Fruit fly (Drosophila melanogaster) whole organism, pupa: Measurements from ENCODE around the gene cutlet.

Experiments
- CG10348 ChIP-seq: fragments of 200-800 bp; sonication (Bioruptor generic); IDR thresholded peaks from 2 replicates; pipeline ENCODE4 v1.3.6; 2022; ENCODE audit warnings: missing biosample characterization, missing genetic modification characterization
- CG12605 ChIP-seq: fragments of 200-800 bp; sonication (Bioruptor generic); IDR thresholded peaks from 2 replicates; pipeline ENCODE4 v1.3.6; 2022; ENCODE audit warnings: missing biosample characterization, missing genetic modification characterization
- CG13204 ChIP-seq: fragments of 200-800 bp; sonication (Bioruptor generic); optimal IDR thresholded peaks from 2 replicates; lab custom pipeline; 2018; ENCODE audit warnings: missing biosample characterization, mild to moderate bottlenecking, missing genetic modification characterization, moderate library complexity
- CG14655 ChIP-seq: fragments of 200-800 bp; sonication (Bioruptor generic); optimal IDR thresholded peaks from 3 replicates; lab custom pipeline; 2017; ENCODE audit warnings: mild to moderate bottlenecking, missing biosample characterization, missing genetic modification reagents, missing genetic modification characterization
- CG15710 ChIP-seq: fragments of 200-800 bp; sonication (Bioruptor generic); optimal IDR thresholded peaks from 2 replicates; lab custom pipeline; 2018; ENCODE audit warnings: missing biosample characterization, mild to moderate bottlenecking, missing genetic modification characterization, moderate library complexity
- CG17806 ChIP-seq: fragments of 200-800 bp; sonication (Bioruptor generic); optimal IDR thresholded peaks from 2 replicates; lab custom pipeline; 2018; ENCODE audit warnings: missing biosample characterization, mild to moderate bottlenecking, missing genetic modification characterization, moderate library complexity
- CG32121 ChIP-seq: fragments of 200-800 bp; sonication (Bioruptor generic); IDR thresholded peaks from 2 replicates; pipeline ENCODE4 v1.3.6; 2022; ENCODE audit warnings: missing biosample characterization, missing genetic modification characterization
- CG34367 ChIP-seq: fragments of 200-800 bp; sonication (Bioruptor generic); optimal IDR thresholded peaks from 2 replicates; lab custom pipeline; 2018; ENCODE audit warnings: missing biosample characterization, mild to moderate bottlenecking, missing genetic modification characterization
- CG4496 ChIP-seq: fragments of 200-800 bp; sonication (Bioruptor generic); IDR thresholded peaks from 3 replicates; pipeline ENCODE4 v1.3.6; 2022; ENCODE audit warnings: missing biosample characterization, missing genetic modification characterization
- CG8159 ChIP-seq: fragments of 200-800 bp; sonication (Bioruptor generic); optimal IDR thresholded peaks from 3 replicates; lab custom pipeline; 2018; ENCODE audit warnings: missing biosample characterization, mild to moderate bottlenecking, missing genetic modification characterization, moderate library complexity
- CG8301 ChIP-seq: fragments of 200-800 bp; sonication (Bioruptor generic); optimal IDR thresholded peaks from 2 replicates; lab custom pipeline; 2018; ENCODE audit warnings: missing biosample characterization, mild to moderate bottlenecking, missing genetic modification characterization
- CG9948 ChIP-seq: fragments of 200-800 bp; sonication (Bioruptor generic); optimal IDR thresholded peaks from 2 replicates; lab custom pipeline; 2018; ENCODE audit warnings: missing biosample characterization, mild to moderate bottlenecking, missing genetic modification characterization, moderate library complexity
- D1 ChIP-seq: fragments of 200-800 bp; sonication (Bioruptor generic); optimal IDR thresholded peaks from 2 replicates; lab custom pipeline; 2018; ENCODE audit warnings: missing biosample characterization, mild to moderate bottlenecking, missing genetic modification characterization, moderate library complexity
- EcR ChIP-seq: fragments of 200-800 bp; sonication (Bioruptor generic); optimal IDR thresholded peaks from 3 replicates; lab custom pipeline; 2019; ENCODE audit warnings: missing biosample characterization, missing genetic modification characterization, mild to moderate bottlenecking, moderate library complexity, missing genetic modification reagents
- Ets98B ChIP-seq: fragments of 200-800 bp; sonication (Bioruptor generic); IDR thresholded peaks from 2 replicates; pipeline ENCODE4 v1.3.6; 2022; ENCODE audit warnings: missing biosample characterization, missing genetic modification characterization
- Pif1A ChIP-seq: fragments of 200-800 bp; sonication (Bioruptor generic); optimal IDR thresholded peaks from 3 replicates; lab custom pipeline; 2016; ENCODE audit warnings: missing biosample characterization, missing genetic modification characterization
- Pif1B ChIP-seq: fragments of 200-800 bp; sonication (Bioruptor generic); optimal IDR thresholded peaks from 3 replicates; lab custom pipeline; 2016; ENCODE audit warnings: missing biosample characterization, missing genetic modification characterization
- Snoo ChIP-seq: fragments of 200-800 bp; sonication (Bioruptor generic); optimal IDR thresholded peaks from 3 replicates; lab custom pipeline; 2017; ENCODE audit warnings: missing biosample characterization, mild to moderate bottlenecking, missing genetic modification characterization, inconsistent platforms
- fd96Ca ChIP-seq: fragments of 200-800 bp; sonication (Bioruptor generic); IDR thresholded peaks from 3 replicates; pipeline ENCODE4 v1.3.6; 2022; ENCODE audit warnings: missing biosample characterization, missing genetic modification characterization
- gl ChIP-seq: fragments of 200-800 bp; sonication (Bioruptor generic); optimal IDR thresholded peaks from 2 replicates; lab custom pipeline; 2018; ENCODE audit warnings: missing biosample characterization, mild to moderate bottlenecking, missing genetic modification characterization
- rn ChIP-seq: fragments of 200-800 bp; sonication (Bioruptor generic); IDR thresholded peaks from 2 replicates; pipeline ENCODE4 v1.3.6; 2022; ENCODE audit warnings: missing biosample characterization, missing genetic modification characterization

The cutlet gene

DNA sequence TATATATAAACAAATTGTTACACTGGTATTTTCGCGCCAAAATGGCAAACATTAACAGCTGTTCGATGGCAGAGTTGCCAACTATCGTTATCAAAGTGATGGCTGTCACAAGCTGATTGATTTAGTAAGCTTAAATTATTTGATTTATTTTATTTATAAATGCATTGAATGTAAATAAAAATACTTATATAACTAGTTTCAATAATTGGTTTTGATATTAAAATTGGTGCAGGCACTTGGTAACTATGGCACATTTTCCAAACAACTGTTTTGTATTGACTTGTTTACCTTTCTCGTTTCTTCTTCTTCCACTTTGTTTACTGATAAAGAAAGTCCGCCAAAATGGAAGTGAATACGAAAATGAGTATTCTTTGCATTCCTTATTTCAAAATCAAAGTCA lies at the start of gene cutlet:
Gene cutlet (minus strand): TSS at position 84 of the 400 bp plus-strand sequence.
- TF ChIP-seq rn (no peak), CG9948 (tag; lab: Kevin White, UChicago) (no peak), D1 (no peak), CG32121 (GFP tag; lab: Robert Waterston, UW) (no peak), CG12605 (no peak), CG14655 (no peak), CG15710 (tag; lab: Kevin White, UChicago) (no peak), CG34367 (tag; lab: Kevin White, UChicago) (no peak), EcR (GFP tag; lab: Kevin White, UChicago) (no peak), Pif1A (GFP tag; lab: Kevin White, UChicago) (no peak), CG13204 (GFP tag; lab: Kevin White, UChicago) (no peak)

DNA sequence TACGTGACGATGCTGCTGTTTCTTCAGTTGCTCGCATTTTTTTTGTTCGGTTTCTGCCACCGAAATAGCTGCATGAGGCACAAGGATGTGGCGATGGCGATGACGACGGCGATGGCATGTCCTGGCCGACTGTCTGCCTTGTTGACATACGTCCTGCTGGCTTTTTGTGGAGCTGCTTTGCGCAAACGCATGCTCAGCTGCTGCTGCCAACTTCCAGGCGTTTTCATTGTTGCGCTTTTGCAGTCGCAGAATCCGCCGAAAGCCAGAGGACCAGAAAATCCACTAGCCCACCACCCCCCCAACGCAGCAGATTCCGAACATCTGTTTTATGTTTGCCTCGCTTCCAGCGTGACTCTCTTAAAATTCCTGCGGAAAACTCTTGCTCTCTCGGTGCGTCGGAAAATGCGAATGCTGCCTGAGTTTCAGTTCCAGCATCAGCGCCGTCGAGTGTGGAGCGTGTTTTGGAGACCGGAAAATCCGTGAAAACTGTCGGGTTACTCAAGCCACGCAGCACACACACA lies 45.3 kb upstream of the cutlet start, which contains the start of gene CG43707:
Gene CG43707 (plus strand): TSS at position 426 of the 521 bp plus-strand sequence.
- TF ChIP-seq gl (tag; lab: Kevin White, UChicago): no peak
- TF ChIP-seq Pif1A (GFP tag; lab: Kevin White, UChicago): no peak
- no peak for TF ChIP-seq CG17806 (tag; lab: Kevin White, UChicago)
- TF ChIP-seq, all 21 proteins: peak for 0

DNA sequence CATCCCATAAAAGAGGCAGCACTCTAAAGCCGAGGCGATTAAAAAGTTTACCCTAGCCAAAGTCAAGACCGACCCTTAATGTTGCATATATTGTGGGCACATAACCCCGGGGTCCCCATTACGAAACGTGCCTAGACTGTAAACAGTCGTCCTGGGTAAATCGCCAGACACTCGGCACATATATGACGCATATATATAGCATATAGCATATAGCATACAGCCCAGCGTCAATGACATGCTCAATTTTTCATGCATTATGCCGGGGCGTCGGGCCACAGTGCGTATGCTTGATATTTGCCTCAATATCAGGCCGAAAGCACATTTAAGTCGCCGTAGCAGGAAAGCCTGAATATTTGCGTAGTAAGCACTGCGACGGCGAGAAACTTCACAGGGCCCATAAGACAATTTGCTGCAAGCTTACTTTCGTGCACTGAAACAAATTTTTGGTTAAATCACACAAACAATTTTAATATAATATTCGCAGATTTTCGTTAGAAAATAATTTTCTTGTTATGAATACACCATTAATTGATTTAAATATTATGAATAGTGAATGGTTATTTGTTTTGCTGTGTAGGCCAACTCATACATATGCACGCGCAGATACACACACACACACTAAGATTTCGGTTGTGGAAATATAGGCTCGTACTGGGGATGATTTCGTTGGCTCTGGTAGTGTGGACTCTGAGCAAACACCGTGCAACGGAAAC lies 43.4 kb upstream of the cutlet start:
- no peak for TF ChIP-seq CG8159 (tag; lab: Kevin White, UChicago)
- TF ChIP-seq gl (tag; lab: Kevin White, UChicago): no peak
- no peak for TF ChIP-seq CG14655
- no peak for TF ChIP-seq Pif1A (GFP tag; lab: Kevin White, UChicago)
- TF ChIP-seq Ets98B (GFP tag; lab: Robert Waterston, UW): 0 out of 2 replicates have a peak, but pooled peaks have one; percentile 20
- TF ChIP-seq CG17806 (tag; lab: Kevin White, UChicago): no peak
- no peak for TF ChIP-seq CG9948 (tag; lab: Kevin White, UChicago)

DNA sequence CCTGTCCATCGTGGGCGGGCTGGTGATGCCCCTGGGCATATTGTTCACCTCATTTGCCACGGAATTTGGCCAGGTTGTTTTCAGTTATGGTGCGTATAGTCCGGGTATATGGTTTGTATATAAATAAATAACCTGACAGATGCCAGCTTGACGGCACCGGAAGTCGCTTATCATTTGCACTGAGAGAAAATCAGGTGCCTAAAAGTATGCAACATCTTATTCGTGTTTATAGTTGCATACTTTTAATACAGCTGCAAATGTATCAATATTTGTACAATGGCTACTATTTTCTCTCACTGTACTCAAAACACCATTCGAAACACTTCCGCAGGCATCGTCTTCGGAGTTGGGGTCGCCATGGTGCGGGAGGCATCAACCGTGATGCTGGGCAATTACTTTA lies 37.1 kb upstream of the cutlet start:
- TF ChIP-seq CG12605 (0 out of 2 replicates have a peak, but pooled peaks have one; percentile 11), CG13204 (GFP tag; lab: Kevin White, UChicago) (no peak), CG4496 (GFP tag; lab: Robert Waterston, UW) (peak; percentile 65; the same call in 1 of the 3 replicates)

DNA sequence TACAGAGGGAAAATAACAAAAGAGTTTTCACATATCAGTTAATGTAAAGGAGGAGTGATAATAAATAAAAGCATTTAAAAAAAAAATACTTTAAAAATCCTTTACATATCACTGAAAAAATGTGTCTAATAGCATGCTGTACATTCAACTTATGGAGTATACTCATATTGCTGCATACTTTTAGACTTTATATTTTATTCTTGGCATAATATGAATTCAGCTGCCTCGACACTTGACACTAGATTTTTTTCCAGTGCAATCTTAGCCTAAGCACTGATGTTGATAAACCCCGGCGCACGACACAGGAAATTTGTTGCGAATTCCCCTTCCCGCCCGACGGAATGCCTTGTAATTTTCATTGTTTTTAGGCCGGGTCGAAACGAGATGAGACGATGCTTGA lies 28.9 kb upstream of the cutlet start:
- TF ChIP-seq Snoo (tag; lab: Kevin White, UChicago) (no peak), CG4496 (GFP tag; lab: Robert Waterston, UW) (no peak), CG8159 (tag; lab: Kevin White, UChicago) (no peak), fd96Ca (no peak), EcR (GFP tag; lab: Kevin White, UChicago) (no peak), rn (no peak), CG34367 (tag; lab: Kevin White, UChicago) (no peak), CG13204 (GFP tag; lab: Kevin White, UChicago) (no peak), CG9948 (tag; lab: Kevin White, UChicago) (no peak), Pif1A (GFP tag; lab: Kevin White, UChicago) (no peak), D1 (no peak), Pif1B (GFP tag; lab: Kevin White, UChicago) (no peak), CG12605 (no peak), CG8301 (tag; lab: Kevin White, UChicago) (no peak), CG17806 (tag; lab: Kevin White, UChicago) (no peak), CG10348 (GFP tag; lab: Robert Waterston, UW) (no peak), CG32121 (GFP tag; lab: Robert Waterston, UW) (no peak), CG15710 (tag; lab: Kevin White, UChicago) (no peak), CG14655 (no peak)

DNA sequence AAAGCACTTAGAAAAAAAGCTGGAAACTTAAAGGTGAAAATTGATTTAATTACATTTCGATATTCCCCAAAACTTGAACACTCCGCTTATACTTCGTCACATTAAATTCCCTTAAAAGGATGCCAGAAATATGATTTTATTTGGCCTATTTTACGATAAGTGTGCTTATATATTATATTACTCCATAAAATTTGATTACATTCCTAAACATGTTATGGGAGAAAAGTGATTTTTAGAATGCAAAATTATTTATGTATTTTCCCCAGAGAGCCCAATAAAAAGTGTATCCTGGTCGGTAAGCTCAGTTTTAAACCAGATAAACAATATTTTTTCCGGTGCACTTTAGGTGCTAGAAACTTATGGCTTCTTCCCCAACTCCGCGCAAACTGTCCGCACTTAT lies 26.1 kb upstream of the cutlet start:
- peak; percentile 3 for TF ChIP-seq Pif1A (GFP tag; lab: Kevin White, UChicago)
- peak; percentile 28 for TF ChIP-seq CG8159 (tag; lab: Kevin White, UChicago)
- TF ChIP-seq CG10348 (GFP tag; lab: Robert Waterston, UW): no peak
- peak; percentile 39 for TF ChIP-seq CG8301 (tag; lab: Kevin White, UChicago)
- TF ChIP-seq CG14655: peak; percentile 44
- TF ChIP-seq Pif1B (GFP tag; lab: Kevin White, UChicago): peak; percentile 9
- TF ChIP-seq CG15710 (tag; lab: Kevin White, UChicago): no peak
- TF ChIP-seq CG9948 (tag; lab: Kevin White, UChicago): peak; percentile 24
